Worm (Caenorhabditis elegans) whole organism, L2 larva: ENCODE measurements around the gene zyg-9.

Source experiments
- crh-2 ChIP-seq: sonication (generic microtip); optimal IDR thresholded peaks from 2 replicates; lab custom pipeline; 2017; ENCODE audit warnings: missing biosample characterization, missing genetic modification characterization
- lin-13 ChIP-seq: fragments of 150-350 bp; optimal IDR thresholded peaks from 2 replicates; lab custom pipeline; 2014; ENCODE audit warnings: missing biosample characterization, missing genetic modification reagents, missing genetic modification characterization
- nhr-12 ChIP-seq: fragments of 150-350 bp; optimal IDR thresholded peaks from 2 replicates; lab custom pipeline; 2014; ENCODE audit warnings: missing biosample characterization, missing genetic modification characterization
- unc-55 ChIP-seq: fragments of 150-350 bp; sonication (generic microtip); optimal IDR thresholded peaks from 3 replicates; lab custom pipeline; 2014; ENCODE audit warnings: missing biosample characterization, missing genetic modification reagents, missing genetic modification characterization

ce11 chrII:8454513-8454912, 3.1 kb upstream of the zyg-9 start, which contains the start of gene F22B5.5:
- TF ChIP-seq lin-13 (GFP tag; lab: Kevin White, UChicago) (no peak), unc-55 (GFP tag; lab: Kevin White, UChicago) (no peak), crh-2 (tag; lab: Kevin White, UChicago) (no peak), nhr-12 (tag; lab: Kevin White, UChicago) (no peak)
